Fruit fly (Drosophila melanogaster): ENCODE results near the gene U2af38.

- TF ChIP-seq Mio (GFP tag; optimal IDR thresholded peaks at IDR 0.05), result no peak
- TF ChIP-seq Dfd (GFP tag; optimal IDR thresholded peaks at IDR 0.05), result no peak
- TF ChIP-seq Myc (optimal IDR thresholded peaks at IDR 0.05), result no peak
- TF ChIP-seq h (GFP tag; optimal IDR thresholded peaks at IDR 0.05), result no peak
- TF ChIP-seq fru (GFP tag; optimal IDR thresholded peaks at IDR 0.05), result no peak
Measured at dm6 chr2L:308194-308706, 13.8 kb upstream of the U2af38 start.

Data from whole organism, wandering third instar larva.